Fruit fly (Drosophila melanogaster): ENCODE data around the gene CG7168.

The CG7168 gene

DNA sequence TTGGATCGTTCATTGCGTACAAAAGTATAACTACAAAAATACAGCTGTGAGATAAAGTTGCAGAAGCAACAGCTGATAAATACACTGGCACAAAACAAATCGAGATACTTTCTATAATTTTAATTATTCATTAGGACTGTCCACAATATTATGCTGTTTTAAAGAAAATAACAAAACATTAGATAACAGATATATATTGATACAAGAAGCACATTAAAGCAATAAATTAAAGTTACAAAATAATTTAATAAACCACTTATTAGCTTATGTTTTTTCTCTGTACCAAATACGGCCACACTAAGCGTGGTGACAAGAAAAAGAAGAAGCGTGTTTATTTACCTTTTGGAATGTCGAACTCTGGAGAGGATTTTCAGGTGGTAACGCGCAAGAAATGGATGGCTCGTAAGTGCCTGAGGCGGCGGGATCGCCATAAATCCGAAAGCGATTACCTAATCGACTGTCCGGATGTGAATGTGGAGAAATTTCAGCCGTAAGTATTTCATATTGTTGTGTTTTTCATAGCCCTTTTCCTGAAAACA lies 5.6 kb downstream of the CG7168 start, which contains the start of the genes CG7988 and CG7183 (continued):
- TF ChIP-seq Fer3 (tag; optimal IDR thresholded peaks at IDR 0.05) (peak; percentile 98), cg (GFP tag; optimal IDR thresholded peaks at IDR 0.05) (no peak), CG8290 (GFP tag; optimal IDR thresholded peaks at IDR 0.05) (peak; percentile 98), CG8290 (tag; optimal IDR thresholded peaks at IDR 0.05) (peak in 1 of 2 experiments; percentile 83), sisA (GFP tag; IDR thresholded peaks at IDR 0.05) (peak; percentile 98), tll (GFP tag; optimal IDR thresholded peaks at IDR 0.05) (peak in 1 of 2 experiments; percentile 90), gcm2 (GFP tag; optimal IDR thresholded peaks at IDR 0.05) (peak; percentile 84), ham (GFP tag; IDR thresholded peaks at IDR 0.05) (peak; percentile 91), CG5180 (GFP tag; optimal IDR thresholded peaks at IDR 0.05) (peak; percentile 75), dmrt99B (tag; optimal IDR thresholded peaks at IDR 0.05) (peak; percentile 98), sens-2 (GFP tag; IDR thresholded peaks at IDR 0.05) (peak; percentile 93), Myb (GFP tag; optimal IDR thresholded peaks at IDR 0.05) (peak; percentile 81), Neu2 (GFP tag; optimal IDR thresholded peaks at IDR 0.05; ENCODE audit: borderline replicate concordance) (peak; percentile 66), Hsf (GFP tag; optimal IDR thresholded peaks at IDR 0.05) (peak; percentile 98), zf30C (GFP tag; optimal IDR thresholded peaks at IDR 0.05) (peak; percentile 99), CG7357 (GFP tag; IDR thresholded peaks at IDR 0.05) (peak; percentile 95), CG11093 (GFP tag; IDR thresholded peaks at IDR 0.05) (peak; percentile 98), Xbp1 (GFP tag; optimal IDR thresholded peaks at IDR 0.05) (peak; percentile 98), CG10565 (GFP tag; optimal IDR thresholded peaks at IDR 0.05) (peak; percentile 87), CG17385 (GFP tag; optimal IDR thresholded peaks at IDR 0.05) (peak; percentile 100), cwo (GFP tag; optimal IDR thresholded peaks at IDR 0.05) (peak; percentile 90), CG12659 (GFP tag; optimal IDR thresholded peaks at IDR 0.05) (peak; percentile 98), Ssrp (tag; optimal IDR thresholded peaks at IDR 0.05) (peak; percentile 99), Usf (GFP tag; optimal IDR thresholded peaks at IDR 0.05) (peak; percentile 94), CG15011 (GFP tag; optimal IDR thresholded peaks at IDR 0.05) (peak; percentile 90), Abd-B (GFP tag; optimal IDR thresholded peaks at IDR 0.05) (peak; percentile 99), Lim3 (GFP tag; IDR thresholded peaks at IDR 0.05) (peak; percentile 94), CG7963 (GFP tag; IDR thresholded peaks at IDR 0.05; ENCODE audit: partially characterized antibody) (no peak), fd64A (GFP tag; optimal IDR thresholded peaks at IDR 0.05) (peak; percentile 60), CG14050 (GFP tag; IDR thresholded peaks at IDR 0.05) (peak; percentile 96), CG7786 (GFP tag; optimal IDR thresholded peaks at IDR 0.05) (peak; percentile 93), CG12769 (tag; optimal IDR thresholded peaks at IDR 0.05) (peak; percentile 96), danr (GFP tag; IDR thresholded peaks at IDR 0.05) (peak; percentile 96), CG2120 (GFP tag; optimal IDR thresholded peaks at IDR 0.05) (peak; percentile 98), HmgZ (tag; optimal IDR thresholded peaks at IDR 0.05) (peak; percentile 97), fu2 (GFP tag; optimal IDR thresholded peaks at IDR 0.05) (peak; percentile 92), Adf1 (GFP tag; IDR thresholded peaks at IDR 0.05) (peak; percentile 86), NK7.1 (GFP tag; optimal IDR thresholded peaks at IDR 0.05) (peak; percentile 88), H15 (GFP tag; IDR thresholded peaks at IDR 0.05) (peak; percentile 98), CG15269 (tag; optimal IDR thresholded peaks at IDR 0.05) (peak; percentile 98), gfzf (GFP tag; optimal IDR thresholded peaks at IDR 0.05) (peak; percentile 56), Taf1 (GFP tag; IDR thresholded peaks at IDR 0.05) (peak; percentile 92), D (optimal IDR thresholded peaks at IDR 0.05) (no peak), D (GFP tag; optimal IDR thresholded peaks at IDR 0.05) (peak; percentile 94), CG11085 (GFP tag; IDR thresholded peaks at IDR 0.05) (peak; percentile 97), CG13624 (GFP tag; optimal IDR thresholded peaks at IDR 0.05) (peak; percentile 95), crc (GFP tag; optimal IDR thresholded peaks at IDR 0.05) (peak; percentile 90), wor (GFP tag; IDR thresholded peaks at IDR 0.05) (peak; percentile 97), Bdp1 (GFP tag; optimal IDR thresholded peaks at IDR 0.05) (peak; percentile 87), zfh2 (GFP tag; optimal IDR thresholded peaks at IDR 0.05) (peak; percentile 91), Ets97D (GFP tag; optimal IDR thresholded peaks at IDR 0.05) (peak; percentile 83)

All from whole organism, embryonic.